Worm (Caenorhabditis elegans) whole organism, early embryonic: ENCODE data around the gene pcp-3.

Experiments
- F13C5.2 ChIP-seq: sonication (generic microtip); optimal IDR thresholded peaks from 2 replicates; lab custom pipeline; 2017; ENCODE audit warnings: mild to moderate bottlenecking, missing genetic modification characterization, inconsistent platforms, missing compliant biosample characterization
- aly-1 ChIP-seq: sonication (generic microtip); optimal IDR thresholded peaks from 2 replicates; lab custom pipeline; 2016; ENCODE audit warnings: missing genetic modification characterization, missing compliant biosample characterization

DNA sequence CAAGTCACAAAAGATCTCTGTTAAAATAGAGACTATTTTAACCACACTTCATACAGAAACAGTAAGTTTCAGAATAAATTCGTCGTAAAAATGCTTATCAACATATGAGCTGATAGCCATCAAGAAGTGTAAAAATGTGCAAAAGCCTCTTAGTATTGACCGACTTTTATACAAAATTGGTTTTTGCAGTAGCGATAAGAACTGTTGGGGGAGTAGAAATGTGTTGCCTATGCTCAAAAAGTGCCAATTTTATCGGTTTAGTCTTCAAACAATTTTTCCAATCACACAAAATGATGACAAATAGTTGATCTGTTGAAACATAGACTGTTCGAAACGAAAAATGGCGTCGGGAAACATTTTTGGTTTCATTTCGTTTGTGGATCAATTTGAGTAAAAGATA is 1.0 kb upstream of the pcp-3 start:
- TF ChIP-seq F13C5.2 (tag; lab: Kevin White, UChicago), result no peak
- no peak for TF ChIP-seq aly-1 (tag; lab: Kevin White, UChicago)
